Worm (Caenorhabditis elegans): Measurements from ENCODE around the gene pgp-4.

Gene pgp-4

ce11 chrX:11409457-11409856 is 51.8 kb downstream of the pgp-4 start:
- no peak for TF ChIP-seq mbf-1 (tag; optimal IDR thresholded peaks at IDR 0.05)
- peak; percentile 41 for TF ChIP-seq crh-2 (tag; optimal IDR thresholded peaks at IDR 0.05)
- peak; percentile 70 for TF ChIP-seq sma-3 (GFP tag; optimal IDR thresholded peaks at IDR 0.05)
- TF ChIP-seq nhr-11 (tag; optimal IDR thresholded peaks at IDR 0.05), result no peak
- no peak for TF ChIP-seq nhr-23 (tag; optimal IDR thresholded peaks at IDR 0.05)
- peak; percentile 61 for TF ChIP-seq sma-9 (GFP tag; optimal IDR thresholded peaks at IDR 0.05)
- no peak for TF ChIP-seq sma-9 (tag; optimal IDR thresholded peaks at IDR 0.05)
- TF ChIP-seq C34F6.9 (tag; optimal IDR thresholded peaks at IDR 0.05), result peak; percentile 63
- TF ChIP-seq F13H6.1 (tag; optimal IDR thresholded peaks at IDR 0.05), result peak; percentile 66
- TF ChIP-seq nhr-237 (tag; optimal IDR thresholded peaks at IDR 0.05), result no peak
- peak in 1 of 2 experiments; percentile 39 for TF ChIP-seq lsy-2 (tag; optimal IDR thresholded peaks at IDR 0.05)
- peak; percentile 42 for TF ChIP-seq nhr-129 (tag; optimal IDR thresholded peaks at IDR 0.05)
- TF ChIP-seq fos-1 (tag; optimal IDR thresholded peaks at IDR 0.05), result peak; percentile 66
- TF ChIP-seq ama-1 (optimal IDR thresholded peaks at IDR 0.05), result no peak

- no peak for TF ChIP-seq nhr-77 (tag; optimal IDR thresholded peaks at IDR 0.05)
- TF ChIP-seq lsy-2 (tag; optimal IDR thresholded peaks at IDR 0.05), result no peak
- no peak for TF ChIP-seq elt-3 (tag; optimal IDR thresholded peaks at IDR 0.05)
- TF ChIP-seq peb-1 (tag; optimal IDR thresholded peaks at IDR 0.05), result no peak
- no peak for TF ChIP-seq nhr-11 (tag; optimal IDR thresholded peaks at IDR 0.05)
- TF ChIP-seq blmp-1 (tag; optimal IDR thresholded peaks at IDR 0.05; ENCODE audit: insufficient read depth), result no peak
- TF ChIP-seq Y55F3AM.14 (GFP tag; optimal IDR thresholded peaks at IDR 0.05), result no peak
- TF ChIP-seq ama-1 (optimal IDR thresholded peaks at IDR 0.05), result no peak
- TF ChIP-seq mdl-1 (tag; optimal IDR thresholded peaks at IDR 0.05), result no peak
- no peak for TF ChIP-seq lin-39 (tag; optimal IDR thresholded peaks at IDR 0.05)
- TF ChIP-seq nhr-10 (tag; optimal IDR thresholded peaks at IDR 0.05), result no peak
- no peak for TF ChIP-seq zag-1 (tag; optimal IDR thresholded peaks at IDR 0.05)
These were observed 54.1 kb downstream of the pgp-4 start for ce11 chrX:11411675-11412074.
